Fruit fly (Drosophila melanogaster) whole organism, embryonic: Measurements from ENCODE around the gene smid.

Experiments
- Abd-B ChIP-seq: fragments of 200-800 bp; sonication (Bioruptor generic); optimal IDR thresholded peaks from 2 replicates; lab custom pipeline; 2018; ENCODE audit warnings: missing biosample characterization, mild to moderate bottlenecking, missing genetic modification characterization, moderate library complexity
- BEAF-32 ChIP-seq: fragments of 200-800 bp; sonication (Bioruptor generic); optimal IDR thresholded peaks from 3 replicates; lab custom pipeline; 2017; ENCODE audit warnings: missing biosample characterization, missing genetic modification characterization, mild to moderate bottlenecking, moderate library complexity, missing genetic modification reagents
- CG1024 ChIP-seq: fragments of 200-800 bp; sonication (Bioruptor generic); IDR thresholded peaks from 2 replicates; pipeline ENCODE4 v1.3.6; 2022; ENCODE audit warnings: missing biosample characterization, missing genetic modification characterization
- CG11723 ChIP-seq: fragments of 200-800 bp; sonication (Bioruptor generic); optimal IDR thresholded peaks from 2 replicates; lab custom pipeline; 2017; ENCODE audit warnings: missing biosample characterization, mild to moderate bottlenecking, missing genetic modification characterization
- CG13424 ChIP-seq: fragments of 200-800 bp; sonication (Bioruptor generic); optimal IDR thresholded peaks from 2 replicates; lab custom pipeline; 2019; ENCODE audit warnings: missing biosample characterization, mild to moderate bottlenecking, missing genetic modification characterization, moderate library complexity
- CG16779 ChIP-seq: fragments of 200-800 bp; sonication (Bioruptor generic); IDR thresholded peaks from 2 replicates; pipeline ENCODE4 v1.3.6; 2022; ENCODE audit warnings: missing biosample characterization, missing genetic modification characterization
- CG17912 ChIP-seq: fragments of 200-800 bp; sonication (Bioruptor generic); optimal IDR thresholded peaks from 2 replicates; lab custom pipeline; 2018; ENCODE audit warnings: missing biosample characterization, mild to moderate bottlenecking, missing genetic modification characterization
- CG18011 ChIP-seq: fragments of 200-800 bp; sonication (Bioruptor generic); optimal IDR thresholded peaks from 2 replicates; lab custom pipeline; 2017; ENCODE audit warnings: missing biosample characterization, missing genetic modification characterization, mild to moderate bottlenecking, moderate library complexity, missing genotype
- CG2202 ChIP-seq: fragments of 200-800 bp; sonication (Bioruptor generic); optimal IDR thresholded peaks from 2 replicates; lab custom pipeline; 2018; ENCODE audit warnings: missing biosample characterization, mild to moderate bottlenecking, missing genetic modification characterization
- CG31388 ChIP-seq: fragments of 200-800 bp; sonication (Bioruptor generic); optimal IDR thresholded peaks from 2 replicates; lab custom pipeline; 2016; ENCODE audit warnings: missing biosample characterization, missing genetic modification characterization
- CG31441 ChIP-seq: fragments of 200-800 bp; sonication (Bioruptor generic); IDR thresholded peaks from 2 replicates; pipeline ENCODE4 v1.3.6; 2022; ENCODE audit warnings: missing biosample characterization, missing genetic modification characterization
- CG32767 ChIP-seq: fragments of 200-800 bp; sonication (Bioruptor generic); IDR thresholded peaks from 2 replicates; pipeline ENCODE4 v1.3.6; 2022; ENCODE audit warnings: missing biosample characterization, missing genetic modification characterization
- CG33213 ChIP-seq: fragments of 200-800 bp; sonication (Bioruptor generic); optimal IDR thresholded peaks from 3 replicates; lab custom pipeline; 2016; ENCODE audit warnings: missing biosample characterization, missing genetic modification characterization
- CG42726 ChIP-seq: fragments of 200-800 bp; sonication (Bioruptor generic); IDR thresholded peaks from 2 replicates; pipeline ENCODE4 v1.3.6; 2022; ENCODE audit warnings: missing biosample characterization, missing genetic modification characterization; ENCODE audit not compliant: partially characterized antibody
- CG6272 ChIP-seq: fragments of 200-800 bp; sonication (Bioruptor generic); IDR thresholded peaks from 2 replicates; pipeline ENCODE4 v1.3.6; 2022; ENCODE audit warnings: missing biosample characterization, missing genetic modification characterization
- CG6791 ChIP-seq: fragments of 200-800 bp; sonication (Bioruptor generic); IDR thresholded peaks from 3 replicates; pipeline ENCODE4 v1.3.6; 2022; ENCODE audit warnings: missing biosample characterization, missing genetic modification characterization; ENCODE audit not compliant: partially characterized antibody
- CG7839 ChIP-seq: fragments of 200-800 bp; sonication (Bioruptor generic); optimal IDR thresholded peaks from 3 replicates; lab custom pipeline; 2018; ENCODE audit warnings: missing biosample characterization, mild to moderate bottlenecking, missing genetic modification characterization, moderate library complexity
- CG7987 ChIP-seq: fragments of 200-800 bp; sonication (Bioruptor generic); optimal IDR thresholded peaks from 2 replicates; lab custom pipeline; 2018; ENCODE audit warnings: missing biosample characterization, mild to moderate bottlenecking, missing genetic modification characterization, moderate library complexity
- CG8478 ChIP-seq: fragments of >200 bp; optimal IDR thresholded peaks from 2 replicates; lab custom pipeline; 2018
- CG9437 ChIP-seq: fragments of 200-800 bp; sonication (Bioruptor generic); optimal IDR thresholded peaks from 2 replicates; lab custom pipeline; 2018; ENCODE audit warnings: missing biosample characterization, mild to moderate bottlenecking, missing genetic modification characterization
- CG9932 ChIP-seq: fragments of 200-800 bp; sonication (Bioruptor generic); IDR thresholded peaks from 2 replicates; pipeline ENCODE4 v1.3.6; 2022; ENCODE audit warnings: missing biosample characterization, missing genetic modification characterization
- Dek ChIP-seq: fragments of 200-800 bp; sonication (Bioruptor generic); optimal IDR thresholded peaks from 3 replicates; lab custom pipeline; 2019; ENCODE audit warnings: missing biosample characterization, mild to moderate bottlenecking, missing genetic modification characterization, moderate library complexity
- HHEX ChIP-seq: fragments of 200-800 bp; sonication (Bioruptor generic); optimal IDR thresholded peaks from 3 replicates; lab custom pipeline; 2017; ENCODE audit warnings: missing biosample characterization, mild to moderate bottlenecking, missing genetic modification characterization, missing genetic modification reagents
- Hsf ChIP-seq: fragments of 200-800 bp; sonication (Bioruptor generic); optimal IDR thresholded peaks from 3 replicates; lab custom pipeline; 2016; ENCODE audit warnings: missing biosample characterization, missing genetic modification characterization
- MTF-1 ChIP-seq: fragments of 200-800 bp; sonication (Bioruptor generic); optimal IDR thresholded peaks from 2 replicates; lab custom pipeline; 2018; ENCODE audit warnings: missing biosample characterization, mild to moderate bottlenecking, missing genetic modification characterization, borderline replicate concordance
- Med ChIP-seq: fragments of 200-800 bp; sonication (Bioruptor generic); peaks from one replicate; lab custom pipeline; 2016; ENCODE audit warnings: missing biosample characterization, missing genetic modification characterization, mild to moderate bottlenecking, inconsistent platforms, moderate library complexity
- NC2β ChIP-seq: fragments of 200-800 bp; sonication (Bioruptor generic); optimal IDR thresholded peaks from 2 replicates; lab custom pipeline; 2016; ENCODE audit warnings: missing biosample characterization, missing genetic modification characterization
- Scr ChIP-seq: fragments of 200-800 bp; sonication (Bioruptor generic); IDR thresholded peaks from 2 replicates; pipeline ENCODE4 v1.3.6; 2022; ENCODE audit warnings: missing biosample characterization, missing genetic modification characterization; ENCODE audit not compliant: partially characterized antibody
- Usf ChIP-seq: fragments of 200-800 bp; sonication (Bioruptor generic); optimal IDR thresholded peaks from 2 replicates; lab custom pipeline; 2017; ENCODE audit warnings: missing genotype, missing biosample characterization, missing genetic modification characterization
- ase ChIP-seq: fragments of 200-800 bp; sonication (Bioruptor generic); IDR thresholded peaks from 3 replicates; pipeline ENCODE4 v1.3.6; 2022; ENCODE audit warnings: missing biosample characterization, missing genetic modification characterization
- az2 ChIP-seq: fragments of 200-800 bp; sonication (Bioruptor generic); optimal IDR thresholded peaks from 3 replicates; lab custom pipeline; 2016; ENCODE audit warnings: missing biosample characterization, missing genetic modification characterization
- bcd ChIP-seq: fragments of 200-800 bp; sonication (Bioruptor generic); optimal IDR thresholded peaks from 2 replicates; lab custom pipeline; 2017; ENCODE audit warnings: missing biosample characterization, mild to moderate bottlenecking, missing genetic modification characterization
- bigmax ChIP-seq: fragments of 200-800 bp; sonication (Bioruptor generic); optimal IDR thresholded peaks from 2 replicates; lab custom pipeline; 2018; ENCODE audit warnings: missing biosample characterization, mild to moderate bottlenecking, missing genetic modification characterization
- ci ChIP-seq: fragments of 200-800 bp; sonication (Bioruptor generic); IDR thresholded peaks from 3 replicates; pipeline ENCODE4 v1.3.6; 2022; ENCODE audit warnings: missing biosample characterization, missing genetic modification characterization
- dmrt99B ChIP-seq: fragments of 200-800 bp; sonication (Bioruptor generic); optimal IDR thresholded peaks from 2 replicates; lab custom pipeline; 2018; ENCODE audit warnings: missing biosample characterization, mild to moderate bottlenecking, missing genetic modification characterization, moderate library complexity
- fd102C ChIP-seq: fragments of 200-800 bp; sonication (Bioruptor generic); optimal IDR thresholded peaks from 2 replicates; lab custom pipeline; 2018; ENCODE audit warnings: missing biosample characterization, mild to moderate bottlenecking, missing genetic modification characterization, moderate library complexity
- grau ChIP-seq: fragments of 200-800 bp; optimal IDR thresholded peaks from 3 replicates; lab custom pipeline; 2019; ENCODE audit warnings: missing biosample characterization, mild to moderate bottlenecking, missing genetic modification characterization, moderate library complexity
- lbe ChIP-seq: fragments of 200-800 bp; sonication (Bioruptor generic); optimal IDR thresholded peaks from 2 replicates; lab custom pipeline; 2016; ENCODE audit warnings: missing biosample characterization, mild to moderate bottlenecking, missing genetic modification characterization
- mld ChIP-seq: fragments of 200-800 bp; sonication (Bioruptor generic); IDR thresholded peaks from 3 replicates; pipeline ENCODE4 v1.3.6; 2022; ENCODE audit warnings: missing biosample characterization, missing genetic modification characterization; ENCODE audit not compliant: partially characterized antibody
- nmo ChIP-seq: fragments of 200-800 bp; sonication (Bioruptor generic); optimal IDR thresholded peaks from 2 replicates; lab custom pipeline; 2018; ENCODE audit warnings: missing biosample characterization, mild to moderate bottlenecking, missing genetic modification characterization, moderate library complexity
- peb ChIP-seq: fragments of 200-800 bp; sonication (Bioruptor generic); IDR thresholded peaks from 2 replicates; pipeline ENCODE4 v1.3.6; 2022; ENCODE audit warnings: missing biosample characterization, missing genetic modification characterization
- prd ChIP-seq, 3 experiments: fragments of >200 bp in 2 of 3; fragments of 200-800 bp in 1 of 3; sonication (Bioruptor generic) in 1 of 3; optimal IDR thresholded peaks in 2 of 3; IDR thresholded peaks in 1 of 3; 2 replicates in 2 of 3; 3 replicates in 1 of 3; pipeline versions ENCODE4 v1.3.6 to Lab custom; 2017 to 2022; ENCODE audit warnings: missing biosample characterization in 1 of 3, missing genetic modification characterization in 1 of 3
- pum ChIP-seq: fragments of 200-800 bp; sonication (Bioruptor generic); optimal IDR thresholded peaks from 2 replicates; lab custom pipeline; 2016; ENCODE audit warnings: missing biosample characterization, missing genetic modification characterization
- ranshi ChIP-seq: fragments of 200-800 bp; sonication (Bioruptor generic); IDR thresholded peaks from 2 replicates; pipeline ENCODE4 v1.3.6; 2022; ENCODE audit warnings: missing biosample characterization, missing genetic modification characterization
- sd ChIP-seq: fragments of 200-800 bp; sonication (Bioruptor generic); optimal IDR thresholded peaks from 3 replicates; lab custom pipeline; 2018; ENCODE audit warnings: missing biosample characterization, mild to moderate bottlenecking, missing genetic modification characterization, moderate library complexity
- sug ChIP-seq: fragments of 200-800 bp; optimal IDR thresholded peaks from 2 replicates; lab custom pipeline; 2019; ENCODE audit warnings: missing biosample characterization, mild to moderate bottlenecking, missing genetic modification characterization, moderate library complexity
- wek ChIP-seq: fragments of 200-800 bp; sonication (Bioruptor generic); optimal IDR thresholded peaks from 3 replicates; lab custom pipeline; 2018; ENCODE audit warnings: missing biosample characterization, mild to moderate bottlenecking, missing genetic modification characterization, moderate library complexity

smid gene

DNA sequence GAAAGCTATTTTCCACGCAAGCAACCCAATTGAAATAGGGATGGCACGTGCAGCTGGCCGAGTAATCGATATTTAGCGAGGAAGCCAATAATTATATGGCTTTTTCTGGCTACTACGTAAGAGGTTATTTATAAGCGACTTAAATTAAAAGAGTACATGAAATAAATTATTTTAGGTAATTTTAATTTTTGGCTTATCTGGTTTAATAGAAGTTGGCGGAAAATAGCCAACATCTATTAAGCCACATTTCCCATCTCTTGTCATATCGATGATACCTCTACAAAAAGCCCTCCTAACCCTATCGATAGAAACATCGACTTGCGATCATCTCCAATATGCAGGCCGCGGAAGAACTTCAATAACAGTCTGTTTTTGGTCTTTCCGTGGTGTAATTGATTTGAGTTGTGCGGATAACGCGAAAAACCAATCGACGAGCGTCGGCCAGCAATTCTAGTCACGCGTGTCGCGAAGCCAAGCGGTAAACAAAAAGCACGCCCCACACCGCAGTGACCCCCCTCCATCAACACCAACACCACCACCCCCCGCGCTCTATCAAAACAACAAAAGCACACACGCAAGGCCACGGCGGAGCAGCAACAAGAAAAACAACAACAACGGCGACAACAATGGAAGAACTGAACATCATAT, 33.3 kb upstream of the smid start, which contains the start of the genes Srp19 and qm (continued):
- no peak for TF ChIP-seq CG31388 (GFP tag; lab: Kevin White, UChicago)
- peak; percentile 47 for TF ChIP-seq az2 (GFP tag; lab: Kevin White, UChicago)
- TF ChIP-seq MTF-1 (GFP tag; lab: Kevin White, UChicago): no peak
- no peak for TF ChIP-seq bigmax
- TF ChIP-seq CG7839: peak; percentile 51
- TF ChIP-seq nmo (GFP tag; lab: Kevin White, UChicago): peak; percentile 60
- TF ChIP-seq CG8478 (lab: Kevin White, UChicago): no peak
- peak; percentile 57 for TF ChIP-seq pum (GFP tag; lab: Kevin White, UChicago)
- peak; percentile 1 for TF ChIP-seq CG7987 (GFP tag; lab: Kevin White, UChicago)
- TF ChIP-seq CG42726 (GFP tag; lab: Robert Waterston, UW): peak; percentile 70; the same call in 1 of the 2 replicates
- peak; percentile 83; the same call in 2 of the 3 replicates for TF ChIP-seq CG6791 (GFP tag; lab: Robert Waterston, UW)
- no peak for TF ChIP-seq prd (optimal IDR thresholded peaks at IDR 0.05; lab: Kevin White, UChicago)
- peak; percentile 71 for TF ChIP-seq prd (GFP tag; IDR thresholded peaks at IDR 0.05; lab: Robert Waterston, UW)
- no peak for TF ChIP-seq CG1024 (GFP tag; lab: Robert Waterston, UW)
- peak; percentile 33 for TF ChIP-seq sd (tag; lab: Kevin White, UChicago)
- peak; percentile 46 for TF ChIP-seq bcd (GFP tag; lab: Kevin White, UChicago)
- TF ChIP-seq CG32767: no peak
- peak; percentile 53 for TF ChIP-seq Dek (tag; lab: Kevin White, UChicago)
- TF ChIP-seq CG13424 (tag; lab: Kevin White, UChicago): peak; percentile 33
- TF ChIP-seq CG6272 (GFP tag; lab: Robert Waterston, UW): peak; percentile 34; the same call in 1 of the 2 replicates
- TF ChIP-seq CG9932 (GFP tag; lab: Robert Waterston, UW): peak; percentile 78
- TF ChIP-seq HHEX (GFP tag; lab: Kevin White, UChicago): no peak
- no peak for TF ChIP-seq Usf (GFP tag; lab: Kevin White, UChicago)
- no peak for TF ChIP-seq peb (GFP tag; lab: Robert Waterston, UW)
- TF ChIP-seq Med (GFP tag; lab: Kevin White, UChicago): peak; percentile 85
- peak; percentile 59; the same call in 1 of the 2 replicates for TF ChIP-seq CG16779 (GFP tag; lab: Robert Waterston, UW)
- TF ChIP-seq CG31441: peak; percentile 50; the same call in 1 of the 2 replicates
- TF ChIP-seq CG17912: no peak
- TF ChIP-seq CG9437 (GFP tag; lab: Kevin White, UChicago): no peak
- TF ChIP-seq sug (tag; lab: Kevin White, UChicago): peak; percentile 62
- peak; percentile 59; the same call in 2 of the 3 replicates for TF ChIP-seq mld (GFP tag; lab: Robert Waterston, UW)
- TF ChIP-seq grau (tag; lab: Kevin White, UChicago): peak; percentile 20
- no peak for TF ChIP-seq Abd-B (GFP tag; lab: Kevin White, UChicago)
- TF ChIP-seq ci: no peak; the same call in 2 of the 3 replicates
- no peak for TF ChIP-seq CG18011
- peak; percentile 91 for TF ChIP-seq Scr
- TF ChIP-seq CG2202 (tag; lab: Kevin White, UChicago): no peak
- peak; percentile 27 for TF ChIP-seq dmrt99B
- TF ChIP-seq fd102C (GFP tag; lab: Kevin White, UChicago): no peak
- no peak for TF ChIP-seq NC2β (GFP tag; lab: Kevin White, UChicago)
- peak; percentile 18; the same call in 1 of the 2 replicates for TF ChIP-seq ranshi
- TF ChIP-seq BEAF-32: peak; percentile 95
- no peak for TF ChIP-seq CG33213 (GFP tag; lab: Kevin White, UChicago)
- TF ChIP-seq CG11723: no peak
- peak; percentile 43 for TF ChIP-seq wek (GFP tag; lab: Kevin White, UChicago)
- TF ChIP-seq Hsf (GFP tag; lab: Kevin White, UChicago): peak; percentile 56
- TF ChIP-seq ase (GFP tag; lab: Robert Waterston, UW): 0 out of 3 replicates have a peak, but pooled peaks have one; percentile 11
- TF ChIP-seq lbe: peak; percentile 18
